Fruit fly (Drosophila melanogaster): ENCODE results near the gene CG33493.

Gene CG33493

dm6 chr3L:10739666-10740417 lies 46.9 kb upstream of the CG33493 start (continued):
- TF ChIP-seq toy (GFP tag; IDR thresholded peaks at IDR 0.05) (peak; percentile 51; the same call in 1 of the 2 replicates), her (GFP tag; optimal IDR thresholded peaks at IDR 0.05) (peak; percentile 87), CG11504 (tag; optimal IDR thresholded peaks at IDR 0.05) (peak; percentile 96), wdn (GFP tag; IDR thresholded peaks at IDR 0.05) (peak; percentile 62; the same call in 1 of the 2 replicates), CG15601 (tag; optimal IDR thresholded peaks at IDR 0.05) (peak; percentile 85), CG12219 (GFP tag; optimal IDR thresholded peaks at IDR 0.05) (peak; percentile 78), CG5953 (GFP tag; IDR thresholded peaks at IDR 0.05) (peak; percentile 70; the same call in 1 of the 2 replicates), Sin3A (optimal IDR thresholded peaks at IDR 0.05) (no peak), abd-A (tag; optimal IDR thresholded peaks at IDR 0.05) (peak; percentile 88), wor (GFP tag; IDR thresholded peaks at IDR 0.05) (peak; percentile 84), sd (tag; optimal IDR thresholded peaks at IDR 0.05) (peak; percentile 91), row (GFP tag; IDR thresholded peaks at IDR 0.05) (peak; percentile 93), D19B (GFP tag; optimal IDR thresholded peaks at IDR 0.05) (peak; percentile 88), CG31388 (GFP tag; optimal IDR thresholded peaks at IDR 0.05) (peak; percentile 91), ERR (GFP tag; optimal IDR thresholded peaks at IDR 0.05) (peak; percentile 87), ttk (GFP tag; IDR thresholded peaks at IDR 0.05) (peak; percentile 85), CG2120 (GFP tag; optimal IDR thresholded peaks at IDR 0.05) (peak; percentile 95), HLHmδ (GFP tag; optimal IDR thresholded peaks at IDR 0.05) (peak; percentile 38), gce (GFP tag; IDR thresholded peaks at IDR 0.05) (peak; percentile 68; the same call in 1 of the 3 replicates), Elba2 (GFP tag; optimal IDR thresholded peaks at IDR 0.05) (no peak), Hr3 (GFP tag; optimal IDR thresholded peaks at IDR 0.05) (peak; percentile 93), CG9932 (GFP tag; IDR thresholded peaks at IDR 0.05) (peak; percentile 79), Taf1 (GFP tag; IDR thresholded peaks at IDR 0.05) (peak; percentile 85), CG33213 (GFP tag; optimal IDR thresholded peaks at IDR 0.05) (peak; percentile 93), CG30431 (GFP tag; optimal IDR thresholded peaks at IDR 0.05) (peak; percentile 69), esg (GFP tag; conservative IDR thresholded peaks at IDR 0.05) (peak; percentile 91), CG31224 (GFP tag; IDR thresholded peaks at IDR 0.05) (peak; percentile 77), CG6272 (GFP tag; IDR thresholded peaks at IDR 0.05) (peak; percentile 90), unc-4 (GFP tag; IDR thresholded peaks at IDR 0.05; ENCODE audit: partially characterized antibody) (0 out of 2 replicates have a peak, but pooled peaks have one; percentile 11), CG2116 (GFP tag; optimal IDR thresholded peaks at IDR 0.05) (peak; percentile 44), Awh (GFP tag; IDR thresholded peaks at IDR 0.05) (peak; percentile 86), otp (GFP tag; IDR thresholded peaks at IDR 0.05) (peak; percentile 56), Med (GFP tag) (peak; percentile 99), nerfin-1 (tag; optimal IDR thresholded peaks at IDR 0.05) (peak; percentile 87), chn (GFP tag; optimal IDR thresholded peaks at IDR 0.05) (peak; percentile 86), Bgb (GFP tag; IDR thresholded peaks at IDR 0.05; ENCODE audit: partially characterized antibody) (peak; percentile 32; the same call in 1 of the 2 replicates), Trl (optimal IDR thresholded peaks at IDR 0.05) (peak; percentile 86 to 89), Trl (GFP tag; optimal IDR thresholded peaks at IDR 0.05) (peak; percentile 91), CG15479 (GFP tag; optimal IDR thresholded peaks at IDR 0.05) (no peak), grn (GFP tag; optimal IDR thresholded peaks at IDR 0.05) (peak; percentile 67), Hr78 (GFP tag; optimal IDR thresholded peaks at IDR 0.05) (peak in 1 of 2 experiments; percentile 84), zfh2 (GFP tag; optimal IDR thresholded peaks at IDR 0.05) (peak; percentile 88), kah (GFP tag; optimal IDR thresholded peaks at IDR 0.05) (peak; percentile 88), prd (optimal IDR thresholded peaks at IDR 0.05) (no peak), prd (GFP tag; IDR thresholded peaks at IDR 0.05) (peak; percentile 95), CG11560 (tag; IDR thresholded peaks at IDR 0.05) (peak; percentile 90), hbn (GFP tag; IDR thresholded peaks at IDR 0.05; ENCODE audit: partially characterized antibody) (no peak), chinmo (GFP tag; IDR thresholded peaks at IDR 0.05; ENCODE audit: partially characterized antibody) (peak; percentile 94; the same call in 3 of the 4 replicates), klu (GFP tag; IDR thresholded peaks at IDR 0.05) (peak; percentile 78), Antp (GFP tag; optimal IDR thresholded peaks at IDR 0.05) (peak; percentile 90), h (optimal IDR thresholded peaks at IDR 0.05) (no peak)

Measured in whole organism, embryonic.